Worm (Caenorhabditis elegans) whole organism, L4/young adult: ENCODE results near the gene Y49F6B.19.

Experiments used
- W03F9.2 ChIP-seq: fragments of 150-350 bp; optimal IDR thresholded peaks from 2 replicates; lab custom pipeline; 2014; ENCODE audit warnings: missing biosample characterization, missing genetic modification characterization
- him-1 ChIP-seq: sonication (generic microtip); optimal IDR thresholded peaks from 2 replicates; lab custom pipeline; 2016; ENCODE audit warnings: missing genotype, missing genetic modification reagents, missing genetic modification characterization, missing compliant biosample characterization

DNA sequence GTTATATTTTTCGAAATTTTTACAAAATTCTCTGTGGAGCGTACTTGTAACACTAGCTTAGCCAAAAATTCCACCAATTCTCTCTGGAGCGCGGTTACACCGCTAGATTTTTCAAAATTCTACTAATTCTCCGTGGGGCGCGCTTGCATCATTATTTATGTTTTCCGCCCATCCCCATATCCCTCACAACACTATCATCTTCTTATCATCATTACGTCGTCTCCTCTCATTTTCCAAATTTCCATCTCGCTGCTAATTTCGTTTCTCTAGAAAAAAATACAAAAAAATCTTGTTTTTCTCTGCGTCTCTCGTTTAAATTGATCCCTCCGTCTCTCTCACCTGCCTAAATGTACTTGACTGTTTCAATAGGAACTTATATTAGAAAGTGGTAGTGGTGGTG, 43.1 kb upstream of the Y49F6B.19 start:
- TF ChIP-seq him-1 (no peak), W03F9.2 (tag; lab: Kevin White, UChicago) (no peak)
